Worm (Caenorhabditis elegans) whole organism, L3 larva: Measurements from ENCODE around the gene gldi-7.

Experiments
- ZK546.5 ChIP-seq: sonication (generic microtip); optimal IDR thresholded peaks from 2 replicates; lab custom pipeline; 2017; ENCODE audit warnings: missing biosample characterization, missing genetic modification characterization
- ama-1 ChIP-seq: fragments of 150-350 bp; optimal IDR thresholded peaks from 2 replicates; lab custom pipeline; 2018
- ceh-16 ChIP-seq: sonication (generic microtip); optimal IDR thresholded peaks from 2 replicates; lab custom pipeline; 2017; ENCODE audit warnings: missing biosample characterization, missing genetic modification characterization
- ceh-82 ChIP-seq: fragments of 150-350 bp; optimal IDR thresholded peaks from 2 replicates; lab custom pipeline; 2014; ENCODE audit warnings: missing biosample characterization, missing genetic modification characterization
- ceh-9 ChIP-seq: sonication (generic microtip); optimal IDR thresholded peaks from 2 replicates; lab custom pipeline; 2018; ENCODE audit warnings: missing biosample characterization, missing genetic modification characterization
- daf-12 ChIP-seq: fragments of 150-350 bp; optimal IDR thresholded peaks from 2 replicates; lab custom pipeline; 2014; ENCODE audit warnings: missing biosample characterization, missing genetic modification reagents, missing genetic modification characterization
- egl-27 ChIP-seq: sonication (generic microtip); optimal IDR thresholded peaks from 4 replicates; lab custom pipeline; 2017; ENCODE audit warnings: missing biosample characterization, missing genetic modification reagents, missing genetic modification characterization
- egl-5 ChIP-seq: fragments of 150-350 bp; optimal IDR thresholded peaks from 2 replicates; lab custom pipeline; 2017; ENCODE audit warnings: missing biosample characterization, missing genetic modification reagents, missing genetic modification characterization, inconsistent platforms
- elt-2 ChIP-seq: sonication (generic microtip); optimal IDR thresholded peaks from 2 replicates; lab custom pipeline; 2016; ENCODE audit warnings: missing genetic modification reagents, mild to moderate bottlenecking, missing genetic modification characterization, missing compliant biosample characterization
- elt-3 ChIP-seq, 3 experiments: fragments of 150-350 bp in 1 of 3; sonication (generic microtip) in 2 of 3; optimal IDR thresholded peaks; 2 replicates in 2 of 3; 4 replicates in 1 of 3; lab custom pipeline; 2014 to 2017; ENCODE audit warnings: missing biosample characterization in 3 of 3, missing genetic modification characterization in 3 of 3
- eor-1 ChIP-seq, 2 experiments: fragments of 150-350 bp; optimal IDR thresholded peaks; 2 replicates each; lab custom pipeline; 2014 to 2018; ENCODE audit warnings: missing biosample characterization in 2 of 2, missing genetic modification characterization in 2 of 2
- fkh-10 ChIP-seq: sonication (generic microtip); optimal IDR thresholded peaks from 2 replicates; lab custom pipeline; 2017; ENCODE audit warnings: missing biosample characterization, missing genetic modification reagents, missing genetic modification characterization
- fkh-2 ChIP-seq: fragments of 150-350 bp; optimal IDR thresholded peaks from 2 replicates; lab custom pipeline; 2014; ENCODE audit warnings: missing biosample characterization, missing genetic modification reagents, missing genetic modification characterization
- fos-1 ChIP-seq: fragments of 150-350 bp; optimal IDR thresholded peaks from 2 replicates; lab custom pipeline; 2014; ENCODE audit warnings: missing biosample characterization, missing genetic modification characterization
- hmg-11 ChIP-seq: sonication (generic microtip); optimal IDR thresholded peaks from 2 replicates; lab custom pipeline; 2016; ENCODE audit warnings: missing genetic modification characterization, missing compliant biosample characterization
- lin-15B ChIP-seq: fragments of 150-350 bp; optimal IDR thresholded peaks from 2 replicates; lab custom pipeline; 2014; ENCODE audit warnings: missing biosample characterization, missing genetic modification characterization
- lsy-12 ChIP-seq: sonication (generic microtip); optimal IDR thresholded peaks from 2 replicates; lab custom pipeline; 2016; ENCODE audit warnings: mild to moderate bottlenecking, missing genetic modification characterization, missing compliant biosample characterization
- mdl-1 ChIP-seq: fragments of 150-350 bp; optimal IDR thresholded peaks from 2 replicates; lab custom pipeline; 2014; ENCODE audit warnings: missing biosample characterization, missing genetic modification characterization
- mml-1 ChIP-seq: fragments of 150-350 bp; sonication (generic microtip); optimal IDR thresholded peaks from 3 replicates; lab custom pipeline; 2014; ENCODE audit warnings: missing biosample characterization, missing genetic modification characterization
- nfya-1 ChIP-seq: sonication (generic microtip); optimal IDR thresholded peaks from 2 replicates; lab custom pipeline; 2017; ENCODE audit warnings: missing genetic modification characterization, mild to moderate bottlenecking, missing compliant biosample characterization, antibody characterized with exemption, moderate library complexity; ENCODE audit not compliant: insufficient read depth
- nhr-12 ChIP-seq: fragments of 150-350 bp; optimal IDR thresholded peaks from 2 replicates; lab custom pipeline; 2014; ENCODE audit warnings: missing biosample characterization, missing genetic modification characterization
- nhr-23 ChIP-seq: fragments of 150-350 bp; optimal IDR thresholded peaks from 2 replicates; lab custom pipeline; 2014; ENCODE audit warnings: missing biosample characterization, missing genetic modification reagents, missing genetic modification characterization
- nhr-237 ChIP-seq: fragments of 150-350 bp; optimal IDR thresholded peaks from 2 replicates; lab custom pipeline; 2014; ENCODE audit warnings: missing biosample characterization, missing genetic modification characterization
- nhr-25 ChIP-seq: sonication (generic microtip); optimal IDR thresholded peaks from 2 replicates; lab custom pipeline; 2017; ENCODE audit warnings: missing biosample characterization, missing genetic modification characterization
- nhr-28 ChIP-seq: fragments of 150-350 bp; optimal IDR thresholded peaks from 2 replicates; lab custom pipeline; 2014; ENCODE audit warnings: missing biosample characterization, missing genetic modification characterization
- nhr-43 ChIP-seq: sonication (generic microtip); optimal IDR thresholded peaks from 2 replicates; lab custom pipeline; 2016; ENCODE audit warnings: mild to moderate bottlenecking, missing genetic modification characterization, missing compliant biosample characterization; ENCODE audit not compliant: poor library complexity, severe bottlenecking
- nhr-67 ChIP-seq: fragments of 150-350 bp; optimal IDR thresholded peaks from 2 replicates; lab custom pipeline; 2014; ENCODE audit warnings: missing biosample characterization, missing genetic modification characterization
- nhr-76 ChIP-seq: fragments of 150-350 bp; sonication (generic microtip); optimal IDR thresholded peaks from 5 replicates; lab custom pipeline; 2014; ENCODE audit warnings: missing biosample characterization, missing genetic modification characterization
- nhr-77 ChIP-seq: fragments of 150-350 bp; optimal IDR thresholded peaks from 2 replicates; lab custom pipeline; 2014; ENCODE audit warnings: missing biosample characterization, missing genetic modification characterization
- pha-4 ChIP-seq: fragments of 150-350 bp; optimal IDR thresholded peaks from 2 replicates; lab custom pipeline; 2014; ENCODE audit warnings: missing biosample characterization, missing genetic modification reagents, missing genetic modification characterization
- pqm-1 ChIP-seq: fragments of 150-350 bp; optimal IDR thresholded peaks from 2 replicates; lab custom pipeline; 2017; ENCODE audit warnings: missing biosample characterization, missing genetic modification characterization, inconsistent platforms
- sea-2 ChIP-seq: fragments of 150-350 bp; sonication (generic microtip); optimal IDR thresholded peaks from 4 replicates; lab custom pipeline; 2014; ENCODE audit warnings: missing biosample characterization, missing genetic modification reagents, missing genetic modification characterization
- tbx-2 ChIP-seq: sonication (generic microtip); optimal IDR thresholded peaks from 2 replicates; lab custom pipeline; 2016; ENCODE audit warnings: mild to moderate bottlenecking, missing genetic modification characterization, missing compliant biosample characterization
- unc-39 ChIP-seq: sonication (generic microtip); optimal IDR thresholded peaks from 4 replicates; lab custom pipeline; 2017; ENCODE audit warnings: missing biosample characterization, missing genetic modification characterization
- ztf-11 ChIP-seq: fragments of 150-350 bp; optimal IDR thresholded peaks from 2 replicates; lab custom pipeline; 2014; ENCODE audit warnings: missing biosample characterization, missing genetic modification characterization

gldi-7 gene

DNA sequence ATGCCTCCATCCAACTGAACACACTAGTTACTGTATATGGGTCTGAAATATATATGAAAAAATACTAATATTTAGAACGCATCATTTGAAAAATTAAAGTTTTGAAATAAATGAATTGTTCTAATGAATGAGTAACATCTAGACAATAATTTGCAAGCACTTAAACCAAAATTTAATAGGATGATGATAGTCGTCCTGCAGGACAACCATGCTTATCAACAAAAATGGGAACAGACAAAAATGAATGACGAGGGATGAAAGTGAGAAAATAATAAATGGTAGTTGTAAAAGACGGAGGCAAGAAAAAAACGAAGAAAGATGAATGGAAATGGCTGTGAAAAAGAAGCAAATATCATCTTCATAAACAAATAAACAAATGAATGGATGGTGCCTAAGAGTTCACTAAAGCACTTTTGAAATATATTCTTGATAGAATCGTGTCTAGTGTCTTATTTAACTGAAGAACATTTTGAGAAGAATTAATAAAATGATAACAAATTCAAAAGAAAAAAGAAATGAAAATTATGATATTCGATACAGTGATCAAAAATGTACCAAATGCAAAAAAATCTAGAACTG lies at the start of gene gldi-7:
Gene gldi-7, minus strand, starts transcription at position 42 of the 579 bp plus-strand sequence.
- TF ChIP-seq pqm-1 (tag; lab: Kevin White, UChicago) (peak; percentile 15), ceh-16 (tag; lab: Kevin White, UChicago) (no peak)
- TF ChIP-seq, all 47 proteins: peak for 1

DNA sequence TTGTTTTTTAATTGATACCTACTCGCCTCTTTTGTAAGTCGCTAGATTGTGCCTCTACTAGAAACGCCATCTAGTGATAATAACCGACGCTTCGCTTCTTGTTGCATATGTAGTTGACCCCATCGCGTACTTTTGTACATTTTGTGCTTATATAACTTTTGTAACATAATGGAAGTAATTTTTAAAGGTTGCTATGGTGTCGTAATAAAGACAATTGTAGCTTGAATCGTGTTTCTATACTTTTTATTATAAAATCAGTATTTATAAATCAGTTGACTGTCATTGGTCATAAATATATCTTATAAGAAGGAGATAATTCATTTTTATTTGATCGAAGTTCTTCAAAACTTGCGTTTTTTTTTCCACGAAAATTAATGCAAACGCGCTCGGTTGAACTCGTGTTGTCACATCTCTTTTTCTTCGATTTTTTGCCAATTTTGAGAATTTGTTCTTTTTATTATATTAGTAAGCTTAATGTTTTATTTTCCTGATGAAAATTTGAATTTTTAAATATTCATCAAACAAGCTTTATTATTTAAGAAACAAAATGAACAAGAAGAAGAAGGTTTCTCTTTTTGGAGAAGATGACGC lies 46.6 kb upstream of the gldi-7 start, which contains the start of gene F54C9.9:
Gene F54C9.9, plus strand, starts transcription at position 541 of the 591 bp plus-strand sequence.
- no peak for TF ChIP-seq elt-2 (tag; lab: Kevin White, UChicago)
- no peak for TF ChIP-seq ZK546.5 (tag; lab: Kevin White, UChicago)
- TF ChIP-seq nhr-67 = peak; percentile 35
- peak; percentile 71 for TF ChIP-seq pha-4 (tag; lab: Kevin White, UChicago)
- TF ChIP-seq hmg-11 (tag; lab: Kevin White, UChicago) = no peak
- TF ChIP-seq ceh-82 (tag; lab: Kevin White, UChicago) = no peak
- TF ChIP-seq elt-3 (tag; optimal IDR thresholded peaks at IDR 0.05; lab: Kevin White, UChicago) = no peak
- no peak for TF ChIP-seq nhr-43 (tag; lab: Kevin White, UChicago)
- TF ChIP-seq nfya-1 = peak; percentile 21
- TF ChIP-seq tbx-2 (tag; lab: Kevin White, UChicago) = no peak
- TF ChIP-seq pqm-1 (tag; lab: Kevin White, UChicago) = no peak
- TF ChIP-seq nhr-25 (tag; lab: Kevin White, UChicago) = no peak
- peak; percentile 42 for TF ChIP-seq lin-15B (tag; lab: Kevin White, UChicago)
- no peak for TF ChIP-seq egl-27 (tag; lab: Kevin White, UChicago)
- TF ChIP-seq, all 47 proteins: peak for 4

DNA sequence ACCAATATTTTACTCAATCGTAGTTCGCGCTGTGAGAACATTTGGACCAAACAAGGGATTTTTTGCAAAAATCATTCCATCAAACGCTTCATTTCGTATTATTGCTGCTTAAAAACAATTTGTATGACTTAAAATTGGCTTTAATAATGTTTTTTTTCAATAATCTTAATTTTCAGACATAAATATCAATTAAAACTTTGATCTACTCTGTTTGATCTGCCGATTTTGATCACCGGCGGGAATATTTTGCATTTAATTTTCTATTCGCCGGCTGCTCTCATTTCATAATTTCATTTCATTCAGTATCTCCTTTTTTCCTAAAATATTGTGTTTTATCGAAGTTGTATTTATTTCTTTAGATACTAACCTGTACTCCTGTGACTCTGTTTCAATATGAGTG lies 44.2 kb upstream of the gldi-7 start, which contains the start of gene puf-5:
Gene puf-5, plus strand, starts transcription at position 358 of the 400 bp plus-strand sequence.
- no peak for TF ChIP-seq hmg-11 (tag; lab: Kevin White, UChicago)
- no peak for TF ChIP-seq fkh-2 (tag; lab: Kevin White, UChicago)
- no peak for TF ChIP-seq mdl-1 (tag; lab: Kevin White, UChicago)
- TF ChIP-seq, all 47 proteins: peak for 0

DNA sequence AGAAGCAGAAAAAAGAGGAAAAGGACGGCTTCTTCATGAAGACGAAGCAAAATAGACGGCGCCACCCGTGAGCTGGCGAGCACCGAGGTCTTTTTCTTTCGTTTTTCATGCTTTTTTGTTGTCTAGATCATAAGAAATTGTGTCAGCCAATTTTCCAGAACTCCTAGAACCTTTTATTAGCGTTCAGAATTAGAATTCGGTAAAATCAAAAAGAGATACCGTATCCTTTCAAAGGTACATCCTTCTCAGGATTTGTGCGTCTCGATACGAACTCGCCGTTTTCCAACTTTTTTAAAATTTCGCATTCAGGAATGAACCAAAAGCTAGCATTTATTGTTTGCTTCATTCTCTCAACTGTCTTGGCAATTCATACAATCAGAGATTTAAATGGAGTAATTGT lies 42.0 kb upstream of the gldi-7 start, which contains the start of gene F54C9.7:
Gene F54C9.7, plus strand, starts transcription at position 301 of the 400 bp plus-strand sequence.
- TF ChIP-seq ceh-9 (tag; lab: Kevin White, UChicago) (no peak), nhr-237 (tag; lab: Kevin White, UChicago) (no peak), ceh-16 (tag; lab: Kevin White, UChicago) (no peak), nhr-76 (tag; lab: Kevin White, UChicago) (no peak), unc-39 (no peak), ama-1 (lab: Kevin White, UChicago) (no peak), egl-5 (tag; lab: Kevin White, UChicago) (no peak), fos-1 (tag; lab: Kevin White, UChicago) (no peak)

DNA sequence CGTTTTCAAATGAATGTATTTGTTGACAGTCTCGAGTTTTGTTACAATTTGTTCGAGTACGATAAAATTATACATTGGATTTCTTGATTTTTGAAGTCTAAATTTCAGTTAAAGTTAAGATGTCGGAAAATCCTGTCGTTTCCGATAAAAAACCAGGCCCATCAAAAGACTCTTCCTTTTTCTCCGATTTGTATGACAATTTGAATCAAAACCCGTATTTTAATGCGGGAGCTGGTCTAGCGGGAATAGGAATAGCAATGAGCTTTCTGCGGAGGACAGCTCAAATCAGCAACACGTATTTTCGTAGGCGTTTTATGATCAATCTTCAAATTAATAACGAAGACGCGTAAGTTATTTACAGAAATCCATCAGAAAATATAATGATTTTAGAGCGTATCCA lies 40.0 kb upstream of the gldi-7 start, which contains the start of gene bcs-1:
Gene bcs-1, plus strand, starts transcription at position 109 of the 400 bp plus-strand sequence.
- TF ChIP-seq nhr-12 (tag; lab: Kevin White, UChicago) (no peak), pha-4 (tag; lab: Kevin White, UChicago) (no peak)

DNA sequence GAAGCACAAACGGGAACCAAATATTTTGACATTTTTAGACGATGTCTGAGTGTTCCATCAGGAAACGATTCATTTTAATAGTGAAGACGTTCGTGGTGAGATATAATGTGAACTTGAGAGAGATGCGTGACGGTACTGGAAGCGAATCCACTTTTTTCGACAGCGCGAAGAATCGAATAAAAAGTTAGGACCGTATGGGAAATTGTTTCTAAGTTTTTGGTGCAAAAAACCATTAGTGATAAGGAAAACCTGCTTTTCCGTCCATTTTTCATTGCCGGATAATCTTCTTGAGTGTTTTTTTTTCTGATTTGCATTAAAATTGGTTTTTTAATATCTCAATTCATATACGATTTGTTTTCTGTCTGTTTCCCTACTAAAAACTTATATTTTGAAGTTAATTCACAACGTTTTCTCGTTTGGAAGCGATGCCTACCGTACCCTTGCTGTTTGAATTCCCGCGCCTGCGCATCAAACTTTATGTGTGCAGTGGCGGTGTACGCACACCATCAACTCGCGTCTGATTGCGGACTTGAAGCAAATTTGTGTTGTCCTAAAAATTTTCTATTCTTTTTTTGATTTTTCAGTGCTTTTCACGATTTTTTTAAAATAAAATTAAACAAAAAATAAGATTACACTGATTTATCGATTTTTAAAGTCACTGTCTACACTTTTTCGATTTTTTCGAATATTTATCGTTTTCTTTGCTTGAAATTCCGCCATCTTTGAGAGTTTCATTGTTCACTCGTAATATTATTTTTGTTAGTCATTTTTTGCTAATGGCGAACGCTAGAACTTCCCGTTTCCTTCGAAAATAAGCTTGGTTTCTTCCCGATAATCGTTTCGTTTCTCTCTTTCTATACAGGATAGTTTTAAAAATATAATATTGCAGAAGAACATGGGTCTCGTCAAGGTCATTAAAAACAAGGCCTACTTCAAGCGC lies 38.3 kb upstream of the gldi-7 start, which contains the start of the genes col-38 and rpl-5:
Gene col-38, minus strand, starts transcription at position 51 of the 940 bp plus-strand sequence.
Gene rpl-5, plus strand, starts transcription at position 890 of the 940 bp plus-strand sequence.
- TF ChIP-seq elt-2 (tag; lab: Kevin White, UChicago) (peak; percentile 72), hmg-11 (tag; lab: Kevin White, UChicago) (peak; percentile 63), mml-1 (no peak), ztf-11 (no peak), fkh-10 (GFP tag; lab: Kevin White, UChicago) (peak; percentile 83), lsy-12 (tag; lab: Kevin White, UChicago) (peak; percentile 77), ceh-9 (tag; lab: Kevin White, UChicago) (no peak), nhr-28 (no peak), nhr-25 (tag; lab: Kevin White, UChicago) (peak; percentile 94), nhr-76 (tag; lab: Kevin White, UChicago) (no peak), pqm-1 (tag; lab: Kevin White, UChicago) (peak; percentile 51), egl-5 (tag; lab: Kevin White, UChicago) (peak; percentile 87), nhr-77 (no peak), ceh-16 (tag; lab: Kevin White, UChicago) (no peak), nhr-12 (tag; lab: Kevin White, UChicago) (no peak), nhr-23 (tag; lab: Kevin White, UChicago) (peak; percentile 96), mdl-1 (tag; lab: Kevin White, UChicago) (no peak), eor-1 (tag; optimal IDR thresholded peaks at IDR 0.05; lab: Kevin White, UChicago) (no peak), unc-39 (no peak), ceh-82 (tag; lab: Kevin White, UChicago) (no peak), nhr-67 (no peak), daf-12 (tag; lab: Kevin White, UChicago) (no peak), nhr-237 (tag; lab: Kevin White, UChicago) (no peak), sea-2 (GFP tag; lab: Kevin White, UChicago) (no peak), egl-27 (tag; lab: Kevin White, UChicago) (no peak)
